Fruit fly (Drosophila melanogaster): ENCODE data around the gene BigH1.

BigH1 gene

dm6 chr3R:14656760-14657604, 6.3 kb upstream of the BigH1 start, which contains the start of gene CG3505 (continued):
- TF ChIP-seq CG7556 (GFP tag; optimal IDR thresholded peaks at IDR 0.05) (peak; percentile 39), CG18619 (GFP tag; optimal IDR thresholded peaks at IDR 0.05) (peak; percentile 6), jumu (GFP tag; optimal IDR thresholded peaks at IDR 0.05) (no peak), row (GFP tag; IDR thresholded peaks at IDR 0.05) (peak; percentile 68), pita (GFP tag; optimal IDR thresholded peaks at IDR 0.05) (no peak), CG18599 (GFP tag; optimal IDR thresholded peaks at IDR 0.05) (peak; percentile 42), dpn (GFP tag; optimal IDR thresholded peaks at IDR 0.05) (peak in 1 of 2 experiments; percentile 40), CG10543 (GFP tag; optimal IDR thresholded peaks at IDR 0.05) (peak; percentile 72), CG15269 (tag; optimal IDR thresholded peaks at IDR 0.05) (peak; percentile 54), unpg (GFP tag; optimal IDR thresholded peaks at IDR 0.05) (peak; percentile 38), CG16815 (GFP tag; optimal IDR thresholded peaks at IDR 0.05) (no peak), gfzf (GFP tag; optimal IDR thresholded peaks at IDR 0.05) (peak; percentile 81), sens-2 (GFP tag; IDR thresholded peaks at IDR 0.05) (no peak), Antp (GFP tag; optimal IDR thresholded peaks at IDR 0.05) (peak; percentile 5), CG18262 (tag; optimal IDR thresholded peaks at IDR 0.05) (peak; percentile 8), Scr (GFP tag; IDR thresholded peaks at IDR 0.05; ENCODE audit: partially characterized antibody) (no peak), lilli (GFP tag; optimal IDR thresholded peaks at IDR 0.05) (peak; percentile 56), CG17186 (GFP tag; optimal IDR thresholded peaks at IDR 0.05) (peak; percentile 20), CG34376 (GFP tag; optimal IDR thresholded peaks at IDR 0.05) (peak; percentile 77), CG15601 (tag; optimal IDR thresholded peaks at IDR 0.05) (peak; percentile 19), Dip3 (GFP tag; optimal IDR thresholded peaks at IDR 0.05) (no peak), sug (tag; optimal IDR thresholded peaks at IDR 0.05) (peak; percentile 64), CG14710 (tag; optimal IDR thresholded peaks at IDR 0.05) (peak; percentile 60), chm (GFP tag; IDR thresholded peaks at IDR 0.05) (peak; percentile 33; the same call in 1 of the 2 replicates), CG4360 (GFP tag; IDR thresholded peaks at IDR 0.05) (peak; percentile 49; the same call in 1 of the 2 replicates), CG11504 (tag; optimal IDR thresholded peaks at IDR 0.05) (no peak), dmrt99B (tag; optimal IDR thresholded peaks at IDR 0.05) (peak; percentile 55), vfl (GFP tag; optimal IDR thresholded peaks at IDR 0.05) (no peak), CG33557 (GFP tag; optimal IDR thresholded peaks at IDR 0.05) (no peak), slbo (GFP tag; IDR thresholded peaks at IDR 0.05) (peak; percentile 64), CG12155 (GFP tag; optimal IDR thresholded peaks at IDR 0.05) (no peak), trh (GFP tag; optimal IDR thresholded peaks at IDR 0.05) (no peak), ewg (GFP tag; optimal IDR thresholded peaks at IDR 0.05) (no peak), ftz-f1 (GFP tag; optimal IDR thresholded peaks at IDR 0.05) (peak; percentile 29), ranshi (GFP tag; IDR thresholded peaks at IDR 0.05) (0 out of 2 replicates have a peak, but pooled peaks have one; percentile 10), CG32767 (GFP tag; IDR thresholded peaks at IDR 0.05) (no peak), CG12299 (tag; optimal IDR thresholded peaks at IDR 0.05) (peak; percentile 2), gro (GFP tag; optimal IDR thresholded peaks at IDR 0.05) (peak; percentile 30), CG4328 (GFP tag; optimal IDR thresholded peaks at IDR 0.05) (peak; percentile 40), ato (GFP tag; IDR thresholded peaks at IDR 0.05; ENCODE audit: partially characterized antibody) (0 out of 2 replicates have a peak, but pooled peaks have one; percentile 8), CG7987 (GFP tag; optimal IDR thresholded peaks at IDR 0.05) (peak; percentile 57), CG2116 (GFP tag; optimal IDR thresholded peaks at IDR 0.05) (peak; percentile 100), CG18011 (GFP tag; optimal IDR thresholded peaks at IDR 0.05) (peak; percentile 6), CG7745 (tag; optimal IDR thresholded peaks at IDR 0.05) (no peak), Lhr (GFP tag; optimal IDR thresholded peaks at IDR 0.05) (peak; percentile 61), dysf (GFP tag; IDR thresholded peaks at IDR 0.05) (0 out of 3 replicates have a peak, but pooled peaks have one; percentile 36), CG12071 (GFP tag; optimal IDR thresholded peaks at IDR 0.05) (peak; percentile 9), CG17361 (GFP tag; IDR thresholded peaks at IDR 0.05) (peak; percentile 43; the same call in 1 of the 3 replicates)

All from whole organism, embryonic.